Worm (Caenorhabditis elegans) whole organism, midembryonic: ENCODE data around the gene C34C6.3.

ENCODE experiments used
- T22C8.4 ChIP-seq: fragments of 200-800 bp; sonication (Bioruptor generic); IDR thresholded peaks from 2 replicates; pipeline ENCODE4 v1.3.6; 2022; ENCODE audit warnings: missing genetic modification characterization, missing compliant biosample characterization
- cog-1 ChIP-seq: sonication (generic microtip); optimal IDR thresholded peaks from 2 replicates; lab custom pipeline; 2016; ENCODE audit warnings: missing genetic modification characterization, missing compliant biosample characterization
- flt-1 ChIP-seq: fragments of 200-800 bp; sonication (Bioruptor generic); IDR thresholded peaks from 2 replicates; pipeline ENCODE4 v1.3.6; 2022; ENCODE audit warnings: missing genetic modification characterization, missing compliant biosample characterization
- klf-2 ChIP-seq: fragments of 200-800 bp; sonication (Bioruptor generic); conservative IDR thresholded peaks from 2 replicates; pipeline ENCODE4 v1.3.6; 2022; ENCODE audit warnings: missing genetic modification reagents, missing genetic modification characterization, missing compliant biosample characterization
- med-1 ChIP-seq: sonication (generic microtip); optimal IDR thresholded peaks from 2 replicates; lab custom pipeline; 2017; ENCODE audit warnings: missing genetic modification characterization, mild to moderate bottlenecking, missing compliant biosample characterization, antibody characterized with exemption, missing genetic modification reagents; ENCODE audit not compliant: insufficient read depth
- ref-1 ChIP-seq: fragments of 200-800 bp; sonication (Bioruptor generic); conservative IDR thresholded peaks from 2 replicates; pipeline ENCODE4 v1.3.6; 2022; ENCODE audit warnings: missing genetic modification reagents, missing genetic modification characterization, missing compliant biosample characterization
- tab-1 ChIP-seq: fragments of 200-800 bp; sonication (Bioruptor generic); IDR thresholded peaks from 2 replicates; pipeline ENCODE4 v1.3.6; 2022; ENCODE audit warnings: missing genetic modification characterization, missing compliant biosample characterization
- ztf-23 ChIP-seq: fragments of 200-800 bp; sonication (Bioruptor generic); IDR thresholded peaks from 2 replicates; pipeline ENCODE4 v1.3.6; 2022; ENCODE audit warnings: missing genetic modification reagents, missing genetic modification characterization, missing compliant biosample characterization
- ztf-29 ChIP-seq: fragments of 200-800 bp; sonication (Bioruptor generic); IDR thresholded peaks from 2 replicates; pipeline ENCODE4 v1.3.6; 2022; ENCODE audit warnings: missing genetic modification reagents, missing genetic modification characterization, missing compliant biosample characterization

The C34C6.3 gene

DNA sequence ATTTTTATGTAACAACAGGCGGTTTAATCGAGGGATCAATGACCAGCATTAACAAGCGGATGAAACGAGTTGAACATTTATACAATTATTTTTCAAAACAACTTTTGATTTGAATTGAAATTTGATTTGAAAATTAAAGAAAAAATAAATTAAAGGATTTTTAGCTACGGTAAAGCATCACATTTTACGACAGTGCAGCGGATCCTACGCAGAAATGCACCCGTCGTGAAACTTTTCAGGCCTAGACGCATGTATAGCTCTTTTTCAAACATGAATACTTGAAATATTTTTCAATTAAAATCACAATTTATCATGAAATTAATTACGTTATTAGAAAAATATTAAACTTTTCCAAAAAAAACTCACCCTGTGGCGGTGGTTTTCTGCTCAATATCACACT, 9.3 kb downstream of the C34C6.3 start:
- no peak for TF ChIP-seq flt-1 (GFP tag; lab: Robert Waterston, UW)
- TF ChIP-seq ztf-29 (GFP tag; lab: Robert Waterston, UW): no peak
- no peak for TF ChIP-seq med-1 (GFP tag; lab: Kevin White, UChicago)
- no peak for TF ChIP-seq ztf-23 (GFP tag; lab: Robert Waterston, UW)
- no peak for TF ChIP-seq T22C8.4 (GFP tag; lab: Robert Waterston, UW)
- no peak for TF ChIP-seq ref-1 (GFP tag; lab: Robert Waterston, UW)
- TF ChIP-seq klf-2 (GFP tag; lab: Robert Waterston, UW): no peak
- TF ChIP-seq tab-1 (GFP tag; lab: Robert Waterston, UW): no peak
- TF ChIP-seq cog-1 (tag; lab: Kevin White, UChicago): no peak

DNA sequence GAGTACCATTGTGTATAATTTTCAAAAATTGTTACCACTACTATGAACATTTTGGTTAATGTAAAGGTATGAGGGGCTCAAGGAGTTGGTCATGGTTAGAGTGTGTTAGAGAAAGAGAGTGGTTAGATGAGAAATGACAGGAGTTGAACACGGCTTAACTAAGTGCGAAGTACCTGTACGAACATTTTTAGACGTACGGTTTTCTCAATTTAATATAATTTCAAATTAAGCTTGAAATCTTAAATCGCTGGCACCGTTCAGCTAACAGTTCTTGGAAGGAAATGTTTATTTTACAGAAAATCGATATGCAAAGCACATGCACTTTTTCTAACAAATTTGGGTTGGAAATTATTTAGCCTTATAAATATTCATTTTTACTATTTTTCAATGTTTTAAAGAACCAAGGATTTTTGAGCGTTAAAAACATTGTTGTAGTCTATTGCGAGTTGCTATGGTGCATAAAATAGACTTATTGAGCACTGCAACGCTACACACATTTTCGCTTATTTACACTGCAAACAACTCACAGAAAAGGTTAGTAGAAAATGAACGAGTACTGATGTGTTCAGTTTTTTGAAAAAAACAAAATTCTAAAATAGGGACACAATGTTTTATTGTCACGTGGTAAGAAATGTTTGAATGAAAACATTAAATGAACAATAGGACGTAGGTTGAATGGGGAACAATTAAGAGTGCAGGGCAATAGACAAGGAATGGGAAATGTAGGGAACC, 10.1 kb downstream of the C34C6.3 start, which contains the start of gene sphk-1:
sphk-1 (minus strand) TSS at position 51 of the 732 bp plus-strand sequence.
- TF ChIP-seq klf-2 (GFP tag; lab: Robert Waterston, UW) (no peak), T22C8.4 (GFP tag; lab: Robert Waterston, UW) (no peak), flt-1 (GFP tag; lab: Robert Waterston, UW) (no peak), ztf-29 (GFP tag; lab: Robert Waterston, UW) (no peak), cog-1 (tag; lab: Kevin White, UChicago) (no peak), med-1 (GFP tag; lab: Kevin White, UChicago) (no peak), tab-1 (GFP tag; lab: Robert Waterston, UW) (no peak), ztf-23 (GFP tag; lab: Robert Waterston, UW) (no peak), ref-1 (GFP tag; lab: Robert Waterston, UW) (no peak)

DNA sequence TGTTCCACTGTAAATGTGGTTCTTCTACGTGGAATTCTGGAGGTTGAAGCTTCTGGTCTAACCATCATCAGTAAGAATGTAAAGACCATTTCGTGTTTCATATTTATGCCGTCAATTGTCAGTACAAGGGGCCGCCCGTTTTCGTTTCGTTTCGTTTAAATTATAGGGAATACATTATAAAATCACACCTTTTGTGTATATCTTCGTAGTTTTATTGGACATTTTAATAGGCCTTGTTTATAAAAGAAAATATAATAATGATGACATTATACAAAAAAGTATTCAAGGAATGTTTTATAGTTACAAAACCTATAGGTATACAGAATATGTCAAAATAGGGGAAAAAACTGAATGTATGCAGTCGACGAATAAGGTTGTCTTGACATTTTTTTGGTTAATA, 12.0 kb downstream of the C34C6.3 start, which contains the start of gene ceh-7:
ceh-7 (minus strand) TSS at position 101 of the 400 bp plus-strand sequence.
- no peak for TF ChIP-seq med-1 (GFP tag; lab: Kevin White, UChicago)
- TF ChIP-seq flt-1 (GFP tag; lab: Robert Waterston, UW): no peak
- TF ChIP-seq T22C8.4 (GFP tag; lab: Robert Waterston, UW): no peak
- no peak for TF ChIP-seq ztf-29 (GFP tag; lab: Robert Waterston, UW)
- TF ChIP-seq tab-1 (GFP tag; lab: Robert Waterston, UW): no peak
- TF ChIP-seq klf-2 (GFP tag; lab: Robert Waterston, UW): no peak

DNA sequence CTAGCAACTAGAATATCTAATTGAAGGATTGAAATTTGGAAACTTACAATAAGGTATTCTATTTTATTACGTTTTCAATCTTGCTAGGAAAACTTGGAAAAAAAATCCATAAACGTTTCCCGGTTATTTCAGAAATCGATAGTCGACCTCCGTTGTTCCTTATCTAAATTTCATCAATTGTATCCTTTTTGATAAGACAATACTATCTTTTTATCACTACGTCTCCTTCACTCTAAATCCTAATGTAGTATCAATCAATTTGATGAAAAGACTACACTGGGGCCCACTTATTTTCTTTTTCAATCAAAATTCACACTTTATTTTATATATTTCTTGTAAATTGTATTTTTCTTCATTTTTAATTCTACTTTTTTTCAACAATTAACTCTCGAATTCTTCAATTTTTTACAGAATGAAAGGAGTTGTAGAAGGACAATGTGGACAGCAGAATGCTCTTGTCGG, 12.7 kb downstream of the C34C6.3 start, which contains the start of gene prx-5:
prx-5 (plus strand) TSS at position 412 of the 462 bp plus-strand sequence.
- TF ChIP-seq med-1 (GFP tag; lab: Kevin White, UChicago) (no peak), flt-1 (GFP tag; lab: Robert Waterston, UW) (no peak), cog-1 (tag; lab: Kevin White, UChicago) (no peak), ztf-29 (GFP tag; lab: Robert Waterston, UW) (no peak), klf-2 (GFP tag; lab: Robert Waterston, UW) (no peak), tab-1 (GFP tag; lab: Robert Waterston, UW) (no peak), ref-1 (GFP tag; lab: Robert Waterston, UW) (no peak), T22C8.4 (GFP tag; lab: Robert Waterston, UW) (no peak), ztf-23 (GFP tag; lab: Robert Waterston, UW) (no peak)

DNA sequence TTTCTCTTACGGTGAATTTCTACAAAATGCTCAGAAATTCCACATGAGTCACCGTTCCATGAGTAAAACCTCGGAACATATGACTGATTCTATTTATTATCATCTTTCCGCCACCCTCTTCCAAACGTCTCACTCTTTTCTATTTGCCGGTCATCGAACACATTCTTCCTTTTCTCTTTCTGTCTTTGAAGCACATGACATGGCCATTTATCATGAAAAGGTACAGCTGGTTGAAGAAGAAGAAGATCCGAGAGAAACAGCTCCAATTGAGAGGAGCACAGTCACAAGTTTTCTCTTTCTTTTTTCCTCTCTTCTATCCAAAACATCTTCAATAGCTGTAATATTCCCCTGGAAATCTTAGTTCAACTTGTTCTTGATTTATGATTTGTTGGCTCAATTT, 15.3 kb downstream of the C34C6.3 start, which contains the start of gene cup-16:
cup-16 (plus strand) TSS at position 132 of the 400 bp plus-strand sequence.
- TF ChIP-seq tab-1 (GFP tag; lab: Robert Waterston, UW): no peak
- no peak for TF ChIP-seq ref-1 (GFP tag; lab: Robert Waterston, UW)
- no peak for TF ChIP-seq flt-1 (GFP tag; lab: Robert Waterston, UW)
- no peak for TF ChIP-seq med-1 (GFP tag; lab: Kevin White, UChicago)
- no peak for TF ChIP-seq T22C8.4 (GFP tag; lab: Robert Waterston, UW)

DNA sequence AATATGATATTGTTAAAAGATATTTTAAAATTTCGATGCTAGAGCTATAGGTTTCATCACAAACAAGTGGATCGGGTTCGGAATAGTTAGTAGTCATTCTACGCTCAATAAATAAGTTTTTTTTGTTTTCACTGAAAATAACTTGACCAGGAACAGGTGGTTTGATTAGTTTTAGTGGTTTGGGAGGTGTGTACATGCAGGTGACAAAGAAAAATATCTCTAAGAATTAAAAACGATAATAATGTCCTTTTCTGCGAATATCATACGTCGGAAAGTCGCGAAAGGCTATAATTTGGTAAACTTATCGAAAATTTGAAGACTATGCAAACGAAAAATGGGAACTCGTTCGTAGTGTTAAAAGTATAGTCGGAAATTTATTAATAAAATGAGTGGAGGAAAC, 18.6 kb downstream of the C34C6.3 start, which contains the start of gene srg-15:
srg-15 (minus strand) TSS at position 101 of the 400 bp plus-strand sequence.
- no peak for TF ChIP-seq med-1 (GFP tag; lab: Kevin White, UChicago)
- TF ChIP-seq cog-1 (tag; lab: Kevin White, UChicago): no peak
- TF ChIP-seq flt-1 (GFP tag; lab: Robert Waterston, UW): no peak

DNA sequence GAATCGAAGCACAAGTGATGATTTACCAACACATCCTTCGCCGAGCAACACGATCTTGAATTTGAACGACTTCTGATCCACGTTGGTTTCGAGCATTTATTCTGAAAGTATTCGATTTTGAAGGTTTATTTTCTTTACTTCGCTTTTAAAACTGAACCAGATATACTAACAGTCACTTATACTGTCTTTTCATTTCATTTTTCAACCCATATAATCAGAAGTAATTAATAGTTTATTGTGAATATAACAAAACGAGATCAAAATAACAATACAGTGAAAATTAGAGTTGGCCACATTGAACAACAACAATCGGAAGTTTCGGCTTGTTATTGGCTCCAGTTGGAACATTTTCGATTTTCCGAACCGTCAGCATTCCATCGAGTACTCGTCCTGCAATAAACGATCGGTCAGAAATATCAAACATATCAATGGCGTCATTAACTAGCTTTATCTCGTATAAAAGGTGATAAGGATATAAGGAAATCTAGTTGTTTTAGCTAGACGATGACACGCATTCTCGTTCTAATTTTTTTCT, 23.3 kb downstream of the C34C6.3 start, which contains the start of the genes rab-21 and T01B7.13:
rab-21 (minus strand) TSS at position 101 of the 535 bp plus-strand sequence.
T01B7.13 (plus strand) TSS at position 485 of the 535 bp plus-strand sequence.
- TF ChIP-seq ztf-23 (GFP tag; lab: Robert Waterston, UW): no peak
- no peak for TF ChIP-seq T22C8.4 (GFP tag; lab: Robert Waterston, UW)
- TF ChIP-seq tab-1 (GFP tag; lab: Robert Waterston, UW): no peak
- TF ChIP-seq cog-1 (tag; lab: Kevin White, UChicago): no peak
- no peak for TF ChIP-seq med-1 (GFP tag; lab: Kevin White, UChicago)
- no peak for TF ChIP-seq ref-1 (GFP tag; lab: Robert Waterston, UW)
- no peak for TF ChIP-seq flt-1 (GFP tag; lab: Robert Waterston, UW)
- TF ChIP-seq klf-2 (GFP tag; lab: Robert Waterston, UW): no peak
- TF ChIP-seq ztf-29 (GFP tag; lab: Robert Waterston, UW): no peak

DNA sequence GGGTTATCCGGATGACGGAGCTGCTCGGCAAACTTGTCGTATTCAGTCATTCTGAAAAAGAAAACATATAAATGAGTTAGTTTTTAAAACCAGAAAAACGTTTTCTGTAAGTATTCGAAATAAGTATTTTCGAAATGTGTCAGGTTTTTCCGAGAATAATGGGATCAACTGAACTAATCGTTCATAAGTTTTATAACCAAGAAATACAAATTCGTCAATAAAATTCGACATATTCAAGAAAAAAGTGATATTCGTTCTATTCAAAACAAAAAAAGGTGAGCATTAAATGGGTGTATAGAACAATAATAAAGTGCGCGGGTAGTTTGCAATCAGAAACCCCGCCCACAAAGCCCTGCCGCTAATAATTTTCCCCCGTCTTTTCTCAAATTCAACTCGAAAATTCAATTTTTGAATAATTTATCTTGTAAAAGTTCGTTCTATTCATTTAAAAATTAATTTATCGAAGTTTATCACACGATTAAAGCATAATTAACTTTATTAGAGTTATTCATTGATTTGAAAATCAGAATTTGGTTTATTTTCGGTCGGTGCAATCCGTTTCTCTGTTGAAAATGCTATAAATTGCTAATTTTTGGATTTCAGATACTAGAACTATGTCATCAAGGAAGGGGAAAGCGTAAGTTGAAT, 24.6 kb downstream of the C34C6.3 start, which contains the start of the genes cyn-11 and T01B7.5:
cyn-11 (minus strand) TSS at position 51 of the 648 bp plus-strand sequence.
T01B7.5 (plus strand) TSS at position 598 of the 648 bp plus-strand sequence.
- TF ChIP-seq ztf-23 (GFP tag; lab: Robert Waterston, UW) (peak; percentile 81), cog-1 (tag; lab: Kevin White, UChicago) (peak; percentile 10), tab-1 (GFP tag; lab: Robert Waterston, UW) (no peak), klf-2 (GFP tag; lab: Robert Waterston, UW) (no peak), T22C8.4 (GFP tag; lab: Robert Waterston, UW) (no peak), ref-1 (GFP tag; lab: Robert Waterston, UW) (no peak), ztf-29 (GFP tag; lab: Robert Waterston, UW) (no peak), med-1 (GFP tag; lab: Kevin White, UChicago) (peak; percentile 46), flt-1 (GFP tag; lab: Robert Waterston, UW) (peak; percentile 37)
